Fruit fly (Drosophila melanogaster) whole organism, embryonic: ENCODE measurements around the gene CG34398.

Experiments
- Atf-2 ChIP-seq: fragments of 200-800 bp; sonication (Bioruptor generic); optimal IDR thresholded peaks from 2 replicates; lab custom pipeline; 2016; ENCODE audit warnings: missing biosample characterization, missing genetic modification characterization
- BEAF-32 ChIP-seq: fragments of 200-800 bp; sonication (Bioruptor generic); optimal IDR thresholded peaks from 3 replicates; lab custom pipeline; 2017; ENCODE audit warnings: missing biosample characterization, missing genetic modification characterization, mild to moderate bottlenecking, moderate library complexity, missing genetic modification reagents
- Blimp-1 ChIP-seq: fragments of 200-800 bp; sonication (Bioruptor generic); optimal IDR thresholded peaks from 3 replicates; lab custom pipeline; 2018; ENCODE audit warnings: missing biosample characterization, missing genetic modification characterization, mild to moderate bottlenecking, moderate library complexity, missing genetic modification reagents
- CG10274 ChIP-seq: fragments of 200-800 bp; sonication (Bioruptor generic); optimal IDR thresholded peaks from 3 replicates; lab custom pipeline; 2017; ENCODE audit warnings: missing biosample characterization, mild to moderate bottlenecking, missing genetic modification characterization
- CG10654 ChIP-seq: fragments of 200-800 bp; sonication (Bioruptor generic); optimal IDR thresholded peaks from 2 replicates; lab custom pipeline; 2016; ENCODE audit warnings: missing biosample characterization, missing genetic modification characterization
- CG11695 ChIP-seq: fragments of 200-800 bp; sonication (Bioruptor generic); IDR thresholded peaks from 3 replicates; pipeline ENCODE4 v1.3.6; 2022; ENCODE audit warnings: missing biosample characterization, missing genetic modification characterization
- CG12155 ChIP-seq: fragments of 200-800 bp; sonication (Bioruptor generic); optimal IDR thresholded peaks from 3 replicates; lab custom pipeline; 2016; ENCODE audit warnings: missing biosample characterization, missing genetic modification characterization
- CG1233 ChIP-seq: fragments of 200-800 bp; sonication (Bioruptor generic); optimal IDR thresholded peaks from 4 replicates; lab custom pipeline; 2018; ENCODE audit warnings: missing biosample characterization, mild to moderate bottlenecking, missing genetic modification characterization
- CG1603 ChIP-seq: fragments of 200-800 bp; sonication (Bioruptor generic); optimal IDR thresholded peaks from 2 replicates; lab custom pipeline; 2019; ENCODE audit warnings: missing biosample characterization, mild to moderate bottlenecking, missing genetic modification characterization, moderate library complexity
- CG16779 ChIP-seq: fragments of 200-800 bp; sonication (Bioruptor generic); IDR thresholded peaks from 2 replicates; pipeline ENCODE4 v1.3.6; 2022; ENCODE audit warnings: missing biosample characterization, missing genetic modification characterization
- CG2120 ChIP-seq: fragments of 200-800 bp; sonication (Bioruptor generic); optimal IDR thresholded peaks from 3 replicates; lab custom pipeline; 2016; ENCODE audit warnings: missing biosample characterization, missing genetic modification characterization
- CG32532 ChIP-seq: fragments of 200-800 bp; sonication (Bioruptor generic); IDR thresholded peaks from 2 replicates; pipeline ENCODE4 v1.3.6; 2022; ENCODE audit warnings: missing biosample characterization, missing genetic modification characterization
- CG4617 ChIP-seq: fragments of 200-800 bp; sonication (Bioruptor generic); optimal IDR thresholded peaks from 3 replicates; lab custom pipeline; 2016; ENCODE audit warnings: missing biosample characterization, missing genetic modification characterization, borderline replicate concordance
- CG6689 ChIP-seq: fragments of 200-800 bp; sonication (Bioruptor generic); IDR thresholded peaks from 2 replicates; pipeline ENCODE4 v1.3.6; 2022; ENCODE audit warnings: missing biosample characterization, missing genetic modification characterization
- CG6791 ChIP-seq: fragments of 200-800 bp; sonication (Bioruptor generic); IDR thresholded peaks from 3 replicates; pipeline ENCODE4 v1.3.6; 2022; ENCODE audit warnings: missing biosample characterization, missing genetic modification characterization; ENCODE audit not compliant: partially characterized antibody
- CG8388 ChIP-seq: fragments of 200-800 bp; sonication (Bioruptor generic); optimal IDR thresholded peaks from 2 replicates; lab custom pipeline; 2019; ENCODE audit warnings: missing biosample characterization, mild to moderate bottlenecking, missing genetic modification characterization, moderate library complexity
- CG9215 ChIP-seq: fragments of 200-800 bp; sonication (Bioruptor generic); IDR thresholded peaks from 2 replicates; pipeline ENCODE4 v1.3.6; 2022; ENCODE audit warnings: missing biosample characterization, missing genetic modification characterization
- CG9609 ChIP-seq: fragments of 200-800 bp; sonication (Bioruptor generic); optimal IDR thresholded peaks from 3 replicates; lab custom pipeline; 2016; ENCODE audit warnings: missing biosample characterization, missing genetic modification characterization
- CG9817 ChIP-seq: fragments of 200-800 bp; sonication (Bioruptor generic); optimal IDR thresholded peaks from 2 replicates; lab custom pipeline; 2018; ENCODE audit warnings: missing biosample characterization, mild to moderate bottlenecking, missing genetic modification characterization, moderate library complexity
- CG9932 ChIP-seq: fragments of 200-800 bp; sonication (Bioruptor generic); IDR thresholded peaks from 2 replicates; pipeline ENCODE4 v1.3.6; 2022; ENCODE audit warnings: missing biosample characterization, missing genetic modification characterization
- CHES-1-like ChIP-seq: fragments of 200-800 bp; sonication (Bioruptor generic); optimal IDR thresholded peaks from 2 replicates; lab custom pipeline; 2016; ENCODE audit warnings: missing biosample characterization, missing genetic modification characterization
- CTCF ChIP-seq: fragments of 200-800 bp; sonication (Bioruptor generic); optimal IDR thresholded peaks from 2 replicates; lab custom pipeline; 2017; ENCODE audit warnings: missing biosample characterization, mild to moderate bottlenecking, missing genetic modification characterization, moderate library complexity
- Mrtf ChIP-seq: fragments of 200-800 bp; sonication (Bioruptor generic); IDR thresholded peaks from 3 replicates; pipeline ENCODE4 v1.3.6; 2022; ENCODE audit warnings: missing biosample characterization, missing genetic modification characterization
- NC2β ChIP-seq: fragments of 200-800 bp; sonication (Bioruptor generic); optimal IDR thresholded peaks from 2 replicates; lab custom pipeline; 2016; ENCODE audit warnings: missing biosample characterization, missing genetic modification characterization
- Nf-YC ChIP-seq: fragments of 200-800 bp; optimal IDR thresholded peaks from 3 replicates; lab custom pipeline; 2019; ENCODE audit warnings: missing biosample characterization, mild to moderate bottlenecking, missing genetic modification characterization, moderate library complexity
- Oli ChIP-seq: fragments of 200-800 bp; sonication (Bioruptor generic); optimal IDR thresholded peaks from 2 replicates; lab custom pipeline; 2018; ENCODE audit warnings: missing biosample characterization, mild to moderate bottlenecking, missing genetic modification characterization, moderate library complexity
- Pdp1 ChIP-seq, 2 experiments: fragments of 200-800 bp; sonication (Bioruptor generic); optimal IDR thresholded peaks; 3 replicates each; lab custom pipeline; 2016; ENCODE audit warnings: missing biosample characterization in 2 of 2, missing genetic modification characterization in 2 of 2, mild to moderate bottlenecking in 1 of 2, moderate library complexity in 1 of 2
- Rfx ChIP-seq: fragments of 200-800 bp; sonication (Bioruptor generic); IDR thresholded peaks from 2 replicates; pipeline ENCODE4 v1.3.6; 2022; ENCODE audit warnings: missing biosample characterization, missing genetic modification characterization
- Rx ChIP-seq: fragments of 200-800 bp; sonication (Bioruptor generic); IDR thresholded peaks from 2 replicates; pipeline ENCODE4 v1.3.6; 2022; ENCODE audit warnings: missing biosample characterization, missing genetic modification characterization
- Sry-δ ChIP-seq: fragments of 200-800 bp; sonication (Bioruptor generic); optimal IDR thresholded peaks from 2 replicates; lab custom pipeline; 2016; ENCODE audit warnings: missing biosample characterization, missing genetic modification characterization
- ash1 ChIP-seq: fragments of 200-800 bp; sonication (Bioruptor generic); optimal IDR thresholded peaks from 2 replicates; lab custom pipeline; 2018; ENCODE audit warnings: missing biosample characterization, mild to moderate bottlenecking, missing genetic modification characterization
- az2 ChIP-seq: fragments of 200-800 bp; sonication (Bioruptor generic); optimal IDR thresholded peaks from 3 replicates; lab custom pipeline; 2016; ENCODE audit warnings: missing biosample characterization, missing genetic modification characterization
- ewg ChIP-seq: fragments of 200-800 bp; sonication (Bioruptor generic); optimal IDR thresholded peaks from 3 replicates; lab custom pipeline; 2017; ENCODE audit warnings: mild to moderate bottlenecking, missing biosample characterization, missing genetic modification reagents, missing genetic modification characterization
- gsb ChIP-seq: fragments of 200-800 bp; sonication (Bioruptor generic); IDR thresholded peaks from 2 replicates; pipeline ENCODE4 v1.3.6; 2022; ENCODE audit warnings: missing biosample characterization, missing genetic modification characterization
- kah ChIP-seq: fragments of 200-800 bp; sonication (Bioruptor generic); optimal IDR thresholded peaks from 2 replicates; lab custom pipeline; 2018; ENCODE audit warnings: missing biosample characterization, mild to moderate bottlenecking, missing genetic modification characterization
- lmd ChIP-seq: fragments of 200-800 bp; sonication (Bioruptor generic); IDR thresholded peaks from 2 replicates; pipeline ENCODE4 v1.3.6; 2022; ENCODE audit warnings: missing biosample characterization, missing genetic modification characterization
- maf-S ChIP-seq: fragments of 200-800 bp; sonication (Bioruptor generic); optimal IDR thresholded peaks from 2 replicates; lab custom pipeline; 2016; ENCODE audit warnings: missing biosample characterization, missing genetic modification characterization
- nerfin-1 ChIP-seq: fragments of 200-800 bp; sonication (Bioruptor generic); optimal IDR thresholded peaks from 3 replicates; lab custom pipeline; 2019; ENCODE audit warnings: missing biosample characterization, mild to moderate bottlenecking, missing genetic modification characterization, moderate library complexity
- nom ChIP-seq: fragments of 200-800 bp; sonication (Bioruptor generic); optimal IDR thresholded peaks from 2 replicates; lab custom pipeline; 2017; ENCODE audit warnings: missing biosample characterization, missing genetic modification characterization, mild to moderate bottlenecking, moderate library complexity, missing genetic modification reagents
- p53 ChIP-seq: fragments of 200-800 bp; sonication (Bioruptor generic); optimal IDR thresholded peaks from 2 replicates; lab custom pipeline; 2016; ENCODE audit warnings: missing biosample characterization, missing genetic modification characterization
- peb ChIP-seq: fragments of 200-800 bp; sonication (Bioruptor generic); IDR thresholded peaks from 2 replicates; pipeline ENCODE4 v1.3.6; 2022; ENCODE audit warnings: missing biosample characterization, missing genetic modification characterization
- phol ChIP-seq: fragments of 200-800 bp; sonication (Bioruptor generic); optimal IDR thresholded peaks from 3 replicates; lab custom pipeline; 2018; ENCODE audit warnings: missing biosample characterization, mild to moderate bottlenecking, missing genetic modification characterization, moderate library complexity
- prd ChIP-seq, 3 experiments: fragments of >200 bp in 2 of 3; fragments of 200-800 bp in 1 of 3; sonication (Bioruptor generic) in 1 of 3; optimal IDR thresholded peaks in 2 of 3; IDR thresholded peaks in 1 of 3; 2 replicates in 2 of 3; 3 replicates in 1 of 3; pipeline versions ENCODE4 v1.3.6 to Lab custom; 2017 to 2022; ENCODE audit warnings: missing biosample characterization in 1 of 3, missing genetic modification characterization in 1 of 3
- pum ChIP-seq: fragments of 200-800 bp; sonication (Bioruptor generic); optimal IDR thresholded peaks from 2 replicates; lab custom pipeline; 2016; ENCODE audit warnings: missing biosample characterization, missing genetic modification characterization
- ro ChIP-seq: fragments of 200-800 bp; sonication (Bioruptor generic); IDR thresholded peaks from 2 replicates; pipeline ENCODE4 v1.3.6; 2022; ENCODE audit warnings: missing biosample characterization, missing genetic modification characterization
- salm ChIP-seq: fragments of 200-800 bp; sonication (Bioruptor generic); optimal IDR thresholded peaks from 2 replicates; lab custom pipeline; 2018; ENCODE audit warnings: missing biosample characterization, mild to moderate bottlenecking, missing genetic modification characterization
- sens ChIP-seq: fragments of 200-800 bp; sonication (Bioruptor generic); peaks from one replicate; lab custom pipeline; 2016; ENCODE audit warnings: missing biosample characterization, missing genetic modification characterization
- so ChIP-seq: fragments of 200-800 bp; sonication (Bioruptor generic); IDR thresholded peaks from 3 replicates; pipeline ENCODE4 v1.3.6; 2022; ENCODE audit warnings: missing biosample characterization, missing genetic modification characterization
- ssp ChIP-seq: fragments of 200-800 bp; sonication (Bioruptor generic); IDR thresholded peaks from 2 replicates; pipeline ENCODE4 v1.3.6; 2022; ENCODE audit warnings: missing biosample characterization, missing genetic modification characterization
- tin ChIP-seq: fragments of 200-800 bp; sonication (Bioruptor generic); optimal IDR thresholded peaks from 3 replicates; lab custom pipeline; 2016; ENCODE audit warnings: missing biosample characterization, missing genetic modification characterization
- tx ChIP-seq: fragments of 200-800 bp; sonication (Bioruptor generic); optimal IDR thresholded peaks from 2 replicates; lab custom pipeline; 2016; ENCODE audit warnings: missing biosample characterization, missing genetic modification characterization
- zen2 ChIP-seq: fragments of 200-800 bp; sonication (Bioruptor generic); IDR thresholded peaks from 3 replicates; pipeline ENCODE4 v1.3.6; 2022; ENCODE audit warnings: missing biosample characterization, missing genetic modification characterization; ENCODE audit not compliant: partially characterized antibody

CG34398 gene

DNA sequence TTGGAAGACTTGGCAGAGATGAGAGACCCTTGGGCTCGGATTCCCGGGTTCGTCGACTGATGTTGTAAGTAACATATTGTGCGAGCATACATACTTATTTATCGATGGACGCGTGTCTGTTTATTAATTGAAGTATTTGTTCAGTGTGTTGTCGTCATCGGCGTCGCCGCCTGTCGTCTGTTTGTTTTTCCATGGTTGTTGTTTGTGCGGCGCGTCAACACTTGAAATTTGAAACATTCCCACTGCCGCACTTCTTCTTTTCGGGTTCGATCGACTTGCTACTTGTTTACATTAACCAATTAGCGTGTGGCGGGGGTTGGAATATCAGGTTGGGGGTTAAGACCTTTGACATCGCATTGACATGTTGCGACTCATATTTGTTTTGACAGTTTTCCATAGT is 46.4 kb upstream of the CG34398 start (continued):
- no peak for TF ChIP-seq Mrtf (GFP tag; lab: Robert Waterston, UW)
- no peak for TF ChIP-seq p53 (GFP tag; lab: Kevin White, UChicago)
- TF ChIP-seq nom (GFP tag; lab: Kevin White, UChicago): no peak
- TF ChIP-seq tx (GFP tag; lab: Kevin White, UChicago): no peak
- TF ChIP-seq pum (GFP tag; lab: Kevin White, UChicago): no peak
- no peak for TF ChIP-seq zen2
- peak; percentile 76; the same call in 1 of the 3 replicates for TF ChIP-seq so (GFP tag; lab: Robert Waterston, UW)
- TF ChIP-seq CG16779 (GFP tag; lab: Robert Waterston, UW): no peak
- peak; percentile 25 for TF ChIP-seq ewg (GFP tag; lab: Kevin White, UChicago)
- peak; percentile 41 to 57 for TF ChIP-seq Pdp1 (GFP tag; optimal IDR thresholded peaks at IDR 0.05; lab: Kevin White, UChicago)
- TF ChIP-seq kah (GFP tag; lab: Kevin White, UChicago): peak; percentile 48
- peak; percentile 13 for TF ChIP-seq CTCF (GFP tag; lab: Kevin White, UChicago)
- TF ChIP-seq Atf-2 (GFP tag; lab: Kevin White, UChicago): peak; percentile 11
- no peak for TF ChIP-seq CG9215 (GFP tag; lab: Robert Waterston, UW)
- TF ChIP-seq prd (optimal IDR thresholded peaks at IDR 0.05; lab: Kevin White, UChicago): no peak
- TF ChIP-seq prd (GFP tag; IDR thresholded peaks at IDR 0.05; lab: Robert Waterston, UW): peak; percentile 43; the same call in 1 of the 3 replicates
- TF ChIP-seq sens (GFP tag; lab: Kevin White, UChicago): peak; percentile 91
- peak; percentile 53 for TF ChIP-seq Blimp-1 (GFP tag; lab: Kevin White, UChicago)
- TF ChIP-seq ssp (GFP tag; lab: Robert Waterston, UW): no peak
- 0 out of 3 replicates have a peak, but pooled peaks have one; percentile 34 for TF ChIP-seq CG11695 (GFP tag; lab: Robert Waterston, UW)
- TF ChIP-seq CG6689: peak; percentile 24; the same call in 1 of the 2 replicates
- peak; percentile 76 for TF ChIP-seq nerfin-1
- peak; percentile 29 for TF ChIP-seq CG10274 (GFP tag; lab: Kevin White, UChicago)
- no peak for TF ChIP-seq peb (GFP tag; lab: Robert Waterston, UW)
- no peak for TF ChIP-seq Sry-δ (GFP tag; lab: Kevin White, UChicago)
- no peak for TF ChIP-seq az2 (GFP tag; lab: Kevin White, UChicago)
- peak; percentile 59 for TF ChIP-seq CG1603
- no peak for TF ChIP-seq lmd (GFP tag; lab: Robert Waterston, UW)
- TF ChIP-seq Rx (GFP tag; lab: Robert Waterston, UW): no peak
- TF ChIP-seq tin (GFP tag; lab: Kevin White, UChicago): peak; percentile 21
- TF ChIP-seq CG1233 (GFP tag; lab: Kevin White, UChicago): peak; percentile 82
- TF ChIP-seq Oli (tag; lab: Kevin White, UChicago): no peak
- TF ChIP-seq phol: peak; percentile 11
- no peak for TF ChIP-seq CG10654
- TF ChIP-seq NC2β (GFP tag; lab: Kevin White, UChicago): peak; percentile 64
- TF ChIP-seq maf-S (GFP tag; lab: Kevin White, UChicago): peak; percentile 45
- TF ChIP-seq ro (GFP tag; lab: Robert Waterston, UW): no peak
- no peak for TF ChIP-seq CG12155 (GFP tag; lab: Kevin White, UChicago)
- no peak for TF ChIP-seq CG4617 (GFP tag; lab: Kevin White, UChicago)
- no peak for TF ChIP-seq gsb (GFP tag; lab: Robert Waterston, UW)
- peak; percentile 40 for TF ChIP-seq CG8388
- no peak for TF ChIP-seq BEAF-32 (GFP tag; lab: Kevin White, UChicago)
- TF ChIP-seq CG9609 (GFP tag; lab: Kevin White, UChicago): peak; percentile 20
- TF ChIP-seq ash1 (GFP tag; lab: Kevin White, UChicago): peak; percentile 3
- no peak for TF ChIP-seq CG32532 (GFP tag; lab: Robert Waterston, UW)
- no peak for TF ChIP-seq Nf-YC (tag; lab: Kevin White, UChicago)
- TF ChIP-seq Rfx: no peak
- no peak for TF ChIP-seq CG6791 (GFP tag; lab: Robert Waterston, UW)
- TF ChIP-seq CG9932 (GFP tag; lab: Robert Waterston, UW): no peak
- no peak for TF ChIP-seq CHES-1-like
- TF ChIP-seq salm (tag; lab: Kevin White, UChicago): peak; percentile 66
- no peak for TF ChIP-seq CG2120
- TF ChIP-seq CG9817 (tag; lab: Kevin White, UChicago): no peak
